Fruit fly (Drosophila melanogaster): ENCODE data around the gene pkm.

Gene pkm

DNA sequence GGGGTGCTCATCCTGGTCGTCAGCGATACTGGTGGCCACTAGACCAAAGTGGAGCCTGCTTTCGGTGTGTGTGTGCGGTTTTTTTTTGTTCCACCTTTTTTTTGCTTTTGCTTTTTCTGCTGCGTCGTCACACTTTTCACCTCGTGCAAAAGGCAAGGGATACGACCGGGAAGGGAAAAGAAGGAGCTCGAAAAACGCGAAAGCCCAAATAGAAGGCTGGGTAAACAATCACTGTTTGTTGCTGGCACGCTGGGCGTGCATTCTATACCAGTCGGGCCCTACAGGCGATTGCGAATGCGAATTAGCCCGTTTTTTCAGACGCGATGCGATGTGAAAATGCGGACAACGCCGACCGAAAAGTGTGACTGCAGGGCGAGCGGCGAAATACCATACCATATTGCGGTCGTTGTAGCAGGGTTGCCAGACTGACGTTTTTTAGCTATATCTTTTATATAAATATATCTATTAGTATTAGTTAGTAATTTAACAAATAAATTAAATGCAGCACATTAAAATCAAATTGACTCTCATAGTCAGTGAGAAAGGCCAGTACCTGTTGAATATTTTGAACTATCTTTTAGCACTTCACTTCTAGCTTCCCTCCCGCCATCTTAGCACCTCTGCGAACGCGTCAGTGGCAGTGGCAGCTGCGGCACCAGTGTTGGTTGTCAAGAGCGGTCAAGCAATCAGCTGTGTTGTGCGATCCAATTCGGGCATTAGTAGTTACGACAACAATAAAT lies 13.8 kb downstream of the pkm start, which contains the start of the genes Polr2A and CG11699 (continued):
- no peak for TF ChIP-seq CG5953 (GFP tag; IDR thresholded peaks at IDR 0.05)
- TF ChIP-seq CG2116 (GFP tag; optimal IDR thresholded peaks at IDR 0.05), result peak; percentile 54
- no peak for TF ChIP-seq NK7.1 (GFP tag; optimal IDR thresholded peaks at IDR 0.05)
- peak; percentile 45 for TF ChIP-seq CG12155 (GFP tag; optimal IDR thresholded peaks at IDR 0.05)
- no peak for TF ChIP-seq MTF-1 (GFP tag; optimal IDR thresholded peaks at IDR 0.05; ENCODE audit: borderline replicate concordance)
- no peak for TF ChIP-seq CG17328 (GFP tag; IDR thresholded peaks at IDR 0.05)
- peak; percentile 60 for TF ChIP-seq CG17829 (tag; optimal IDR thresholded peaks at IDR 0.05)
- TF ChIP-seq salm (tag; optimal IDR thresholded peaks at IDR 0.05), result no peak
- no peak for TF ChIP-seq ac (GFP tag; optimal IDR thresholded peaks at IDR 0.05)
- TF ChIP-seq ERR (GFP tag; optimal IDR thresholded peaks at IDR 0.05), result no peak
- TF ChIP-seq fd96Cb (tag; optimal IDR thresholded peaks at IDR 0.05), result no peak
- no peak for TF ChIP-seq Gsc (GFP tag; IDR thresholded peaks at IDR 0.05)
- peak; percentile 17 for TF ChIP-seq Fer3 (tag; optimal IDR thresholded peaks at IDR 0.05)
- TF ChIP-seq CG2712 (tag; optimal IDR thresholded peaks at IDR 0.05), result peak; percentile 57
- no peak for TF ChIP-seq klu (GFP tag; IDR thresholded peaks at IDR 0.05)
- no peak for TF ChIP-seq CG7271 (tag; optimal IDR thresholded peaks at IDR 0.05)
- no peak for TF ChIP-seq chif (GFP tag; optimal IDR thresholded peaks at IDR 0.05)
- TF ChIP-seq CG7839 (tag; optimal IDR thresholded peaks at IDR 0.05), result no peak
- no peak for TF ChIP-seq CG4854 (GFP tag; optimal IDR thresholded peaks at IDR 0.05)
- TF ChIP-seq chinmo (GFP tag; IDR thresholded peaks at IDR 0.05; ENCODE audit: partially characterized antibody), result no peak
- peak; percentile 34; the same call in 1 of the 2 replicates for TF ChIP-seq CG32532 (GFP tag; IDR thresholded peaks at IDR 0.05)
- no peak for TF ChIP-seq jing (GFP tag; optimal IDR thresholded peaks at IDR 0.05)
- TF ChIP-seq NC2β (GFP tag; optimal IDR thresholded peaks at IDR 0.05), result no peak
- no peak for TF ChIP-seq Atf6 (GFP tag; IDR thresholded peaks at IDR 0.05)
- no peak for TF ChIP-seq Rx (GFP tag; IDR thresholded peaks at IDR 0.05)
- peak; percentile 23; the same call in 1 of the 2 replicates for TF ChIP-seq tna (GFP tag; IDR thresholded peaks at IDR 0.05; ENCODE audit: partially characterized antibody)
- TF ChIP-seq psq (GFP tag; optimal IDR thresholded peaks at IDR 0.05), result no peak
- no peak for TF ChIP-seq CG3407 (GFP tag; optimal IDR thresholded peaks at IDR 0.05)
- TF ChIP-seq CG6175 (GFP tag; IDR thresholded peaks at IDR 0.05), result no peak
- TF ChIP-seq crc (GFP tag; optimal IDR thresholded peaks at IDR 0.05), result no peak
- TF ChIP-seq croc (GFP tag; conservative IDR thresholded peaks at IDR 0.05), result no peak; the same call in 2 of the 3 replicates
- peak; percentile 57 for TF ChIP-seq ind (GFP tag; optimal IDR thresholded peaks at IDR 0.05)
- no peak for TF ChIP-seq CG34376 (GFP tag; optimal IDR thresholded peaks at IDR 0.05)
- TF ChIP-seq CG16863 (GFP tag; optimal IDR thresholded peaks at IDR 0.05), result no peak
- no peak for TF ChIP-seq kah (GFP tag; optimal IDR thresholded peaks at IDR 0.05)
- no peak for TF ChIP-seq CG17912 (GFP tag; optimal IDR thresholded peaks at IDR 0.05)
- no peak for TF ChIP-seq Fer2 (tag; optimal IDR thresholded peaks at IDR 0.05)
- TF ChIP-seq Hey (tag; optimal IDR thresholded peaks at IDR 0.05), result no peak
- peak; percentile 14 for TF ChIP-seq CG10654 (GFP tag; optimal IDR thresholded peaks at IDR 0.05)
- TF ChIP-seq slbo (GFP tag; IDR thresholded peaks at IDR 0.05), result peak; percentile 62; the same call in 1 of the 2 replicates
- TF ChIP-seq CG6683 (GFP tag; optimal IDR thresholded peaks at IDR 0.05), result no peak
- TF ChIP-seq Xrp1 (GFP tag; IDR thresholded peaks at IDR 0.05), result 0 out of 2 replicates have a peak, but pooled peaks have one; percentile 26
- TF ChIP-seq BtbVII (GFP tag; optimal IDR thresholded peaks at IDR 0.05), result no peak
- TF ChIP-seq CG9817 (tag; optimal IDR thresholded peaks at IDR 0.05), result peak; percentile 53
- peak; percentile 12 for TF ChIP-seq Ssrp (tag; optimal IDR thresholded peaks at IDR 0.05)
- no peak for TF ChIP-seq Side (GFP tag; optimal IDR thresholded peaks at IDR 0.05)
- no peak for TF ChIP-seq CG14050 (GFP tag; IDR thresholded peaks at IDR 0.05)
- TF ChIP-seq sd (tag; optimal IDR thresholded peaks at IDR 0.05), result no peak
- no peak for TF ChIP-seq ab (GFP tag; optimal IDR thresholded peaks at IDR 0.05)
- no peak for TF ChIP-seq CG12769 (tag; optimal IDR thresholded peaks at IDR 0.05)
